Worm (Caenorhabditis elegans) whole organism, early embryonic: ENCODE measurements around the gene F10D7.10.

Source experiments
- F13C5.2 ChIP-seq: sonication (generic microtip); optimal IDR thresholded peaks from 2 replicates; lab custom pipeline; 2017; ENCODE audit warnings: mild to moderate bottlenecking, missing genetic modification characterization, inconsistent platforms, missing compliant biosample characterization
- ama-1 ChIP-seq: fragments of 150-350 bp; optimal IDR thresholded peaks from 2 replicates; lab custom pipeline; 2014
- tbx-37 ChIP-seq: fragments of 200-800 bp; sonication (Bioruptor generic); conservative IDR thresholded peaks from 2 replicates; pipeline ENCODE4 v1.3.6; 2022; ENCODE audit warnings: missing genetic modification reagents, missing genetic modification characterization, missing compliant biosample characterization

DNA sequence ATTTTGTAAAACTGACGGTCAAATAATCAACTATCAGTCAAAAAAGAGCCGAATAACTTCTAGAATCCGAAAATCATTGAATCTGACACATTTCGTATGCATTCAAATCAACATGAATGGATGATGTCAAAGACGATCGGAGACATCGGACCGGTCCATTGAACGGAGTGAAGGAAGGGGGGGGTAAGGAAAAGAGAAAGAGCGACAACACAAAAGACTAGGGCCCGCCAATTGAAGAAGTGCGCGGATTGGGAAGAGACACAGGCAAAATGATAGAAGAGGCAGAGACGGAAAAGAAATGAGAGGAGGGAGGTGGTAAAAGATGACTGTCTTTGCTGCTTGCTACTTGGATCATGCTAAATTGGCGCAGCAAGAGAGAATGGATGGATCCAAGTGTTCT is 10.1 kb downstream of the F10D7.10 start:
- no peak for TF ChIP-seq ama-1 (lab: Kevin White, UChicago)
- no peak for TF ChIP-seq tbx-37
- TF ChIP-seq F13C5.2 (tag; lab: Kevin White, UChicago) = no peak
